Worm (Caenorhabditis elegans) whole organism, late embryonic: ENCODE measurements around the gene C49C3.7.

Experiments
- F13H6.1 ChIP-seq: sonication (generic microtip); optimal IDR thresholded peaks from 2 replicates; lab custom pipeline; 2016; ENCODE audit warnings: missing genetic modification characterization, missing compliant biosample characterization
- ama-1 ChIP-seq: fragments of 150-350 bp; optimal IDR thresholded peaks from 2 replicates; lab custom pipeline; 2014
- ceh-19 ChIP-seq: fragments of 200-800 bp; sonication (Bioruptor generic); optimal IDR thresholded peaks from 2 replicates; lab custom pipeline; 2018; ENCODE audit warnings: mild to moderate bottlenecking, missing genetic modification characterization, missing compliant biosample characterization
- ceh-2 ChIP-seq: sonication (generic microtip); optimal IDR thresholded peaks from 2 replicates; lab custom pipeline; 2016; ENCODE audit warnings: missing genotype, missing genetic modification characterization, missing compliant biosample characterization
- ceh-22 ChIP-seq: sonication (generic microtip); optimal IDR thresholded peaks from 2 replicates; lab custom pipeline; 2017; ENCODE audit warnings: missing biosample characterization, missing genetic modification characterization
- ceh-24 ChIP-seq: sonication (generic microtip); optimal IDR thresholded peaks from 2 replicates; lab custom pipeline; 2016; ENCODE audit warnings: mild to moderate bottlenecking, missing genetic modification characterization, missing compliant biosample characterization
- ceh-31 ChIP-seq: sonication (generic microtip); optimal IDR thresholded peaks from 2 replicates; lab custom pipeline; 2016; ENCODE audit warnings: missing genetic modification characterization, missing compliant biosample characterization
- ceh-34 ChIP-seq: sonication (generic microtip); optimal IDR thresholded peaks from 2 replicates; lab custom pipeline; 2016; ENCODE audit warnings: mild to moderate bottlenecking, missing genetic modification characterization, missing compliant biosample characterization
- ceh-45 ChIP-seq: fragments of 200-800 bp; sonication (Bioruptor generic); IDR thresholded peaks from 2 replicates; pipeline ENCODE4 v1.3.6; 2022; ENCODE audit warnings: missing genetic modification reagents, missing genetic modification characterization, missing compliant biosample characterization
- ceh-48 ChIP-seq: sonication (generic microtip); optimal IDR thresholded peaks from 2 replicates; lab custom pipeline; 2016; ENCODE audit warnings: missing genetic modification characterization, inconsistent platforms, missing compliant biosample characterization
- che-1 ChIP-seq: sonication (generic microtip); optimal IDR thresholded peaks from 2 replicates; lab custom pipeline; 2016; ENCODE audit warnings: mild to moderate bottlenecking, missing genetic modification characterization, missing compliant biosample characterization
- dmd-4 ChIP-seq: sonication (generic microtip); optimal IDR thresholded peaks from 2 replicates; lab custom pipeline; 2016; ENCODE audit warnings: borderline replicate concordance, missing genetic modification characterization, missing compliant biosample characterization
- elt-4 ChIP-seq: sonication (generic microtip); optimal IDR thresholded peaks from 2 replicates; lab custom pipeline; 2016; ENCODE audit warnings: missing genetic modification characterization, missing compliant biosample characterization
- ets-4 ChIP-seq: sonication (generic microtip); optimal IDR thresholded peaks from 2 replicates; lab custom pipeline; 2016; ENCODE audit warnings: missing genetic modification characterization, missing compliant biosample characterization
- eyg-1 ChIP-seq: sonication (generic microtip); optimal IDR thresholded peaks from 2 replicates; lab custom pipeline; 2016; ENCODE audit warnings: missing genotype, missing genetic modification characterization, missing compliant biosample characterization
- fax-1 ChIP-seq: sonication (generic microtip); optimal IDR thresholded peaks from 2 replicates; lab custom pipeline; 2016; ENCODE audit warnings: missing genotype, missing genetic modification characterization, missing compliant biosample characterization
- fkh-6 ChIP-seq: sonication (generic microtip); optimal IDR thresholded peaks from 2 replicates; lab custom pipeline; 2016; ENCODE audit warnings: missing genetic modification characterization, missing compliant biosample characterization
- gmeb-2 ChIP-seq: sonication (generic microtip); optimal IDR thresholded peaks from 2 replicates; lab custom pipeline; 2016; ENCODE audit warnings: missing genetic modification characterization, inconsistent platforms, missing compliant biosample characterization
- hlh-13 ChIP-seq: fragments of 200-800 bp; sonication (Bioruptor generic); optimal IDR thresholded peaks from 2 replicates; lab custom pipeline; 2018; ENCODE audit warnings: mild to moderate bottlenecking, missing genetic modification characterization, missing compliant biosample characterization
- hlh-6 ChIP-seq: sonication (generic microtip); optimal IDR thresholded peaks from 2 replicates; lab custom pipeline; 2016; ENCODE audit warnings: missing genotype, missing genetic modification characterization, missing compliant biosample characterization
- lin-11 ChIP-seq: fragments of 200-800 bp; sonication (Bioruptor generic); optimal IDR thresholded peaks from 2 replicates; lab custom pipeline; 2018; ENCODE audit warnings: mild to moderate bottlenecking, missing genetic modification characterization, missing compliant biosample characterization
- mec-3 ChIP-seq: sonication (generic microtip); optimal IDR thresholded peaks from 2 replicates; lab custom pipeline; 2016; ENCODE audit warnings: borderline replicate concordance, missing genetic modification characterization, missing compliant biosample characterization
- nfya-1 ChIP-seq: sonication (generic microtip); optimal IDR thresholded peaks from 2 replicates; lab custom pipeline; 2017; ENCODE audit warnings: missing genetic modification characterization, mild to moderate bottlenecking, missing compliant biosample characterization, antibody characterized with exemption, moderate library complexity
- npax-4 ChIP-seq: sonication (generic microtip); optimal IDR thresholded peaks from 2 replicates; lab custom pipeline; 2016; ENCODE audit warnings: missing genetic modification characterization, missing compliant biosample characterization
- pag-3 ChIP-seq: sonication (generic microtip); optimal IDR thresholded peaks from 2 replicates; lab custom pipeline; 2016; ENCODE audit warnings: missing compliant biosample characterization, missing genetic modification characterization, borderline replicate concordance
- pat-9 ChIP-seq: fragments of 200-800 bp; sonication (Bioruptor generic); optimal IDR thresholded peaks from 2 replicates; lab custom pipeline; 2018; ENCODE audit warnings: mild to moderate bottlenecking, missing genetic modification characterization, moderate library complexity, missing compliant biosample characterization
- pax-1 ChIP-seq: fragments of 150-350 bp; optimal IDR thresholded peaks from 2 replicates; lab custom pipeline; 2014; ENCODE audit warnings: missing biosample characterization, missing genetic modification characterization
- pha-4 ChIP-seq: fragments of 150-350 bp; optimal IDR thresholded peaks from 2 replicates; lab custom pipeline; 2018; ENCODE audit warnings: missing biosample characterization, missing genetic modification reagents, missing genetic modification characterization
- pqm-1 ChIP-seq: sonication (generic microtip); optimal IDR thresholded peaks from 2 replicates; lab custom pipeline; 2016; ENCODE audit warnings: missing genetic modification characterization, missing compliant biosample characterization
- pros-1 ChIP-seq: fragments of 150-350 bp; optimal IDR thresholded peaks from 2 replicates; lab custom pipeline; 2014; ENCODE audit warnings: missing biosample characterization, missing genetic modification reagents, missing genetic modification characterization
- rnt-1 ChIP-seq: sonication (generic microtip); optimal IDR thresholded peaks from 2 replicates; lab custom pipeline; 2016; ENCODE audit warnings: missing genetic modification characterization, missing compliant biosample characterization
- sox-2 ChIP-seq: fragments of 200-800 bp; sonication (Bioruptor generic); IDR thresholded peaks from 2 replicates; pipeline ENCODE4 v1.3.6; 2022; ENCODE audit warnings: missing genetic modification reagents, missing genetic modification characterization, missing compliant biosample characterization
- unc-55 ChIP-seq: sonication (generic microtip); optimal IDR thresholded peaks from 2 replicates; lab custom pipeline; 2017; ENCODE audit warnings: missing biosample characterization, missing genetic modification reagents, missing genetic modification characterization
- unc-86 ChIP-seq: sonication (generic microtip); optimal IDR thresholded peaks from 2 replicates; lab custom pipeline; 2016; ENCODE audit warnings: missing genetic modification characterization, missing compliant biosample characterization

C49C3.7 gene

DNA sequence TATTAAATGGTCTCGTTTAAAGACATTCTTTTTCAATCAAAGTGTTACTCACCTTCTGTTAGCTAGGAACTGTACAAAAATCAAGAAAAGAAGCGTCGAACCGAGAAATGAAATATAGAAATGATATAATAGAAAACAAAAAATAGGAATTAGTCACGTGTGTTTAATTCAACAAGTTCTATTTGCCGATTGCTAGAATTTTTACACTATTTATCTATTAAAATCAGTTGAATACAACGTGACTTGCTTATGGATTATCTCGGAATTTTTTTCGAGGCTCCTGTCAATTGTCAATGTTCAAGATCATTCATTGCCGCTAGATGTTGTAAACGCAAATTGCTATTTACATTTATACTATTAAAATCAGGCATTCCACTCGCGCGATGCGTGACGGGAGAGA lies 34.9 kb downstream of the C49C3.7 start, which contains the start of gene zipt-17:
TSS of gene zipt-17 (minus strand) at position 101 of the 400 bp plus-strand sequence.
- TF ChIP-seq sox-2 (GFP tag; lab: Robert Waterston, UW) (no peak), mec-3 (no peak), pqm-1 (no peak), ets-4 (tag; lab: Kevin White, UChicago) (no peak), hlh-6 (tag; lab: Kevin White, UChicago) (no peak), dmd-4 (no peak), npax-4 (tag; lab: Kevin White, UChicago) (no peak)
- TF ChIP-seq, all 69 proteins: peak for 0

DNA sequence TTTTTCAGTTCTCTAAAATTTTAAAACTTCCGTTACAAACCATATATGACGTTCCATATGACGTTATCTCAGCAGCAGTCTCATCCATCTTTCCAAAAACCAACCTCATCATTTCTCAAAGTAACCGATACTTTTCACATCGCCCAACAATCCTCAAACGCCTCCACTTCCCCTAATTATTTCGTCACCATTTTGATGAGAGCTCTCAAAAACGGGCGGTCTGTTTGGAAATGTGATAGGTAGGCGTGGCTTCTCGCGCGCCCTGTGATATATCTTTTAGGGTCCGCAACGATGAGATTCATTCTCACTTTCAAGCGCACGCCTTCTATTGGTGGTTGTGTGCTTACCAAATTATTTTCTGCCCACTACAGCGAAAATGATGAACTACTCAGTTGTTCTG lies 35.9 kb downstream of the C49C3.7 start, which contains the start of gene trh-1:
TSS of gene trh-1 (plus strand) at position 301 of the 400 bp plus-strand sequence.
- TF ChIP-seq ceh-22 (tag; lab: Kevin White, UChicago) = no peak
- TF ChIP-seq hlh-13 (GFP tag; lab: Kevin White, UChicago) = no peak
- TF ChIP-seq pat-9 (tag; lab: Kevin White, UChicago) = no peak
- TF ChIP-seq sox-2 (GFP tag; lab: Robert Waterston, UW) = no peak
- no peak for TF ChIP-seq hlh-6 (tag; lab: Kevin White, UChicago)
- TF ChIP-seq unc-55 (GFP tag; lab: Kevin White, UChicago) = no peak
- no peak for TF ChIP-seq unc-86 (tag; lab: Kevin White, UChicago)
- no peak for TF ChIP-seq F13H6.1 (tag; lab: Kevin White, UChicago)
- TF ChIP-seq ceh-2 (tag; lab: Kevin White, UChicago) = no peak
- no peak for TF ChIP-seq ceh-48 (tag; lab: Kevin White, UChicago)
- no peak for TF ChIP-seq elt-4 (tag; lab: Kevin White, UChicago)
- TF ChIP-seq che-1 (tag; lab: Kevin White, UChicago) = no peak
- TF ChIP-seq fkh-6 (tag; lab: Kevin White, UChicago) = no peak

DNA sequence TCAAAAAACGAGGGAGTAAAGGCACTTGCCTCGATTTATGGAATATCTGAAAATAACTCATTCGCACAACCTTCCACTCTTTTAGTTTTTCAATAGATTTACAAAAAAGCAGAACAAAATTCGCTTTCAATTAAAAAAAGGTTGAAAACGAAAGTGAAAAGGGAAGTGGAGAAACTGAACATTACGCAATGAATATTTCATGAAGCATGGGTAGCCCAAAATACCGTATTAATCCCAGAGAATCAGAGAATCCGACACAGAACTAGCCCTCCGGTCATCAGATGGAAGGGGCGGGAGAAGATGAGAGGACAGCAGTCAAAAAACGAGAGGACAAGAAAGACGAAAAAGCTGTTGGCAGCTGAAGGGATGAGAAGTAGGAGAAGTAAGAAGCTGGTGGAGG lies 39.1 kb downstream of the C49C3.7 start, which contains the start of gene C30H6.5:
TSS of gene C30H6.5 (plus strand) at position 301 of the 400 bp plus-strand sequence.
- no peak for TF ChIP-seq ceh-34
- TF ChIP-seq pros-1 (tag; lab: Kevin White, UChicago) = no peak
- TF ChIP-seq F13H6.1 (tag; lab: Kevin White, UChicago) = no peak
- TF ChIP-seq gmeb-2 (tag; lab: Kevin White, UChicago) = no peak
- TF ChIP-seq pqm-1 = no peak
- no peak for TF ChIP-seq ceh-45 (GFP tag; lab: Robert Waterston, UW)
- no peak for TF ChIP-seq ceh-48 (tag; lab: Kevin White, UChicago)
- no peak for TF ChIP-seq pag-3 (tag; lab: Kevin White, UChicago)
- TF ChIP-seq unc-55 (GFP tag; lab: Kevin White, UChicago) = no peak
- TF ChIP-seq mec-3 = no peak
- TF ChIP-seq ceh-24 (tag; lab: Kevin White, UChicago) = no peak
- TF ChIP-seq pax-1 (tag; lab: Kevin White, UChicago) = no peak
- TF ChIP-seq ama-1 (lab: Kevin White, UChicago) = no peak
- no peak for TF ChIP-seq pat-9 (tag; lab: Kevin White, UChicago)
- TF ChIP-seq fax-1 = no peak
- no peak for TF ChIP-seq pha-4
- no peak for TF ChIP-seq ets-4 (tag; lab: Kevin White, UChicago)
- TF ChIP-seq nfya-1 (tag; lab: Kevin White, UChicago) = no peak
- no peak for TF ChIP-seq eyg-1 (tag; lab: Kevin White, UChicago)

DNA sequence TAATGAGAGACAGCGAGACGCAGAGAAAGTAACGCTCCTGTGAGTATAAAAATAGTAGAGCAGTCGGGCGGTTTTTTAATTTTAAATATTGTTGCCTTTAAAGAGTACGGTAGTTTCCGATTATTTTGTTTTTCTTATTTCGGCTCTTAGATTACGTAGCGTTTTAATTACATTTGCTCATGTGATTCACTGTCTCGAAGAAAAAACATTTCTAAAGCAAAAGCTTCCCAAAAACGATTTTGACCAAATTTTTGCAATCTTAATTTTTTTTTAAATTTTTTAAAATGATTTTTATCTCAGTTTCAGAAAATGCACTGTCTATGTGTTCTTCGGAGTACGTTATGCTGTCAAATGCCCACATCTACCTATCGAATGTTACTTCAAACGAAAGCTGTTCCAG lies 43.8 kb downstream of the C49C3.7 start, which contains the start of gene haf-1:
TSS of gene haf-1 (plus strand) at position 301 of the 400 bp plus-strand sequence.
- no peak for TF ChIP-seq rnt-1 (tag; lab: Kevin White, UChicago)
- no peak for TF ChIP-seq lin-11
- TF ChIP-seq hlh-13 (GFP tag; lab: Kevin White, UChicago) = no peak
- TF ChIP-seq ceh-48 (tag; lab: Kevin White, UChicago) = no peak
- no peak for TF ChIP-seq ceh-31 (tag; lab: Kevin White, UChicago)
- TF ChIP-seq ceh-19 (GFP tag; lab: Kevin White, UChicago) = no peak
